Fruit fly (Drosophila melanogaster): ENCODE data around the gene Eig71Ek.

- TF ChIP-seq Mnt (GFP tag; optimal IDR thresholded peaks at IDR 0.05) (no peak), toe (GFP tag; optimal IDR thresholded peaks at IDR 0.05) (no peak), CG11617 (GFP tag; optimal IDR thresholded peaks at IDR 0.05) (no peak), cic (GFP tag; optimal IDR thresholded peaks at IDR 0.05) (no peak)
These were observed 8.9 kb downstream of the Eig71Ek start for dm6 chr3L:15669939-15670338.
